Fruit fly (Drosophila melanogaster): ENCODE data around the gene Axud1.

Gene Axud1

dm6 chr2L:2402194-2402593, 37.0 kb downstream of the Axud1 start (continued):
- TF ChIP-seq Drgx (GFP tag; IDR thresholded peaks at IDR 0.05) (no peak), ind (GFP tag; optimal IDR thresholded peaks at IDR 0.05) (peak; percentile 15), ato (GFP tag; IDR thresholded peaks at IDR 0.05; ENCODE audit: partially characterized antibody) (no peak), Ets65A (GFP tag) (peak; percentile 35), ERR (GFP tag; optimal IDR thresholded peaks at IDR 0.05) (no peak), dan (GFP tag; IDR thresholded peaks at IDR 0.05) (no peak), CG12219 (GFP tag; optimal IDR thresholded peaks at IDR 0.05) (no peak), Abd-B (GFP tag; optimal IDR thresholded peaks at IDR 0.05) (no peak), trh (GFP tag; optimal IDR thresholded peaks at IDR 0.05) (no peak), Hr51 (GFP tag; optimal IDR thresholded peaks at IDR 0.05) (peak in 1 of 2 experiments; percentile 17), Atf3 (GFP tag; optimal IDR thresholded peaks at IDR 0.05) (no peak), sens (GFP tag) (peak; percentile 72), sisA (GFP tag; IDR thresholded peaks at IDR 0.05) (0 out of 2 replicates have a peak, but pooled peaks have one; percentile 26), jumu (GFP tag; optimal IDR thresholded peaks at IDR 0.05) (no peak), CG11696 (GFP tag; IDR thresholded peaks at IDR 0.05) (no peak), ranshi (GFP tag; IDR thresholded peaks at IDR 0.05) (no peak), schlank (tag; optimal IDR thresholded peaks at IDR 0.05) (no peak), CG18011 (GFP tag; optimal IDR thresholded peaks at IDR 0.05) (no peak), CG8359 (GFP tag; optimal IDR thresholded peaks at IDR 0.05; ENCODE audit: borderline replicate concordance) (no peak), Med (GFP tag) (no peak), Blimp-1 (GFP tag; optimal IDR thresholded peaks at IDR 0.05) (no peak), CG9727 (GFP tag; optimal IDR thresholded peaks at IDR 0.05) (no peak), CG15073 (GFP tag; optimal IDR thresholded peaks at IDR 0.05) (no peak), vnd (GFP tag; IDR thresholded peaks at IDR 0.05; ENCODE audit: partially characterized antibody) (no peak), CG6813 (GFP tag; optimal IDR thresholded peaks at IDR 0.05) (no peak), br (optimal IDR thresholded peaks at IDR 0.05) (no peak), BtbVII (GFP tag; optimal IDR thresholded peaks at IDR 0.05) (no peak), Kr (GFP tag; optimal IDR thresholded peaks at IDR 0.05) (no peak), CG14860 (GFP tag; IDR thresholded peaks at IDR 0.05; ENCODE audit: partially characterized antibody) (no peak), CG7928 (GFP tag; optimal IDR thresholded peaks at IDR 0.05) (no peak), Sin3A (optimal IDR thresholded peaks at IDR 0.05) (no peak), Sry-δ (GFP tag; optimal IDR thresholded peaks at IDR 0.05) (no peak), Nf-YC (tag; optimal IDR thresholded peaks at IDR 0.05) (no peak), Optix (GFP tag; IDR thresholded peaks at IDR 0.05) (no peak), Fer2 (tag; optimal IDR thresholded peaks at IDR 0.05) (no peak), fu2 (GFP tag; optimal IDR thresholded peaks at IDR 0.05) (no peak), klu (GFP tag; IDR thresholded peaks at IDR 0.05) (no peak), tap (tag; optimal IDR thresholded peaks at IDR 0.05) (no peak), Atf6 (GFP tag; IDR thresholded peaks at IDR 0.05) (no peak), CG9437 (GFP tag; optimal IDR thresholded peaks at IDR 0.05) (no peak), Dad (GFP tag; optimal IDR thresholded peaks at IDR 0.05) (no peak), crp (GFP tag; optimal IDR thresholded peaks at IDR 0.05) (no peak), CG13424 (tag; optimal IDR thresholded peaks at IDR 0.05) (peak; percentile 27), fd102C (GFP tag; optimal IDR thresholded peaks at IDR 0.05) (no peak), CG12769 (tag; optimal IDR thresholded peaks at IDR 0.05) (no peak), CG6689 (GFP tag; IDR thresholded peaks at IDR 0.05) (no peak), lola (GFP tag; optimal IDR thresholded peaks at IDR 0.05) (no peak), Max (GFP tag; optimal IDR thresholded peaks at IDR 0.05) (no peak), CG11085 (GFP tag; IDR thresholded peaks at IDR 0.05) (no peak), mirr (GFP tag; optimal IDR thresholded peaks at IDR 0.05) (no peak), CG17328 (GFP tag; IDR thresholded peaks at IDR 0.05) (peak; percentile 46; the same call in 1 of the 2 replicates), peb (GFP tag; IDR thresholded peaks at IDR 0.05) (no peak)

Data from whole organism, embryonic.